Worm (Caenorhabditis elegans) whole organism, L4/young adult: Measurements from ENCODE around the gene col-20.

Source experiments
- dao-5 ChIP-seq: sonication (generic microtip); optimal IDR thresholded peaks from 2 replicates; lab custom pipeline; 2016; ENCODE audit warnings: missing genotype, missing genetic modification characterization, moderate library complexity, missing compliant biosample characterization
- him-1 ChIP-seq: sonication (generic microtip); optimal IDR thresholded peaks from 2 replicates; lab custom pipeline; 2016; ENCODE audit warnings: missing genotype, missing genetic modification reagents, missing genetic modification characterization, missing compliant biosample characterization

ce11 chrII:4866045-4866444, 4.5 kb downstream of the col-20 start:
- no peak for TF ChIP-seq him-1 (tag; lab: Kevin White, UChicago)
- no peak for TF ChIP-seq dao-5 (tag; lab: Kevin White, UChicago)
